5 worm cellular contexts compared by ENCODE assay signal in the genomic region with DNA sequence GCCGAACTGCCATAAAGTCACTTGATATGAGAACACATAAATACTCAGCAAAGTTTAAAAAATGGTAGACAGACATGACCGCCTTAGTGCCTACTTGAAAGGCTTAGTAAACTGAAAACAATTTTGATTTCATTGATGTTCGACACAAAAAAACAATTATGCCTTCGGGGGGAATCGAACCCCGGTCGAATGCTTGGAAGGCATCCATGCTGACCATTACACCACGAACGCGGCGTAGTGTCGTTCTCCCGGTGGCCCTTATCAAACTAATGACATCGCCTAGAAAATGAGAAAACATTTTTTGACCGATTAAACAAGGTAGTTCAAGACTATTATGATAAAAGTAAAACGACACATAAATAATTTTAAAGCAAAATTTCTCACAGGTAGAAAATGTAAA.
TF ChIP-seq lines count a peak whose summit lies in the region.

No protein-coding gene starts in this region.

TF ChIP-seq in whole organism, L1 larva, 84 proteins besides CTCF, POLR2A, EP300 and RAD21 (continues in another document):
- TF ChIP-seq C34B4.2 (tag; optimal IDR thresholded peaks at IDR 0.05; lab: Kevin White, UChicago) (no peak), zip-4 (GFP tag; optimal IDR thresholded peaks at IDR 0.05; lab: Kevin White, UChicago) (no peak), fkh-10 (GFP tag; optimal IDR thresholded peaks at IDR 0.05; lab: Kevin White, UChicago) (no peak), ceh-82 (tag; optimal IDR thresholded peaks at IDR 0.05; lab: Kevin White, UChicago) (peak in 1 of 3 experiments; percentile 4), nhr-237 (tag; optimal IDR thresholded peaks at IDR 0.05; lab: Kevin White, UChicago) (no peak), hlh-17 (GFP tag; optimal IDR thresholded peaks at IDR 0.05; lab: Kevin White, UChicago; ENCODE audit: borderline replicate concordance) (no peak), elt-2 (tag; optimal IDR thresholded peaks at IDR 0.05; lab: Kevin White, UChicago) (no peak), dpl-1 (GFP tag; optimal IDR thresholded peaks at IDR 0.05; lab: Kevin White, UChicago) (peak in 1 of 3 experiments; percentile 7), pax-3 (tag; optimal IDR thresholded peaks at IDR 0.05; lab: Kevin White, UChicago) (no peak), snpc-4 (tag; optimal IDR thresholded peaks at IDR 0.05; lab: Kevin White, UChicago) (peak; percentile 7), nhr-12 (tag; optimal IDR thresholded peaks at IDR 0.05; lab: Kevin White, UChicago) (no peak), lir-3 (tag; optimal IDR thresholded peaks at IDR 0.05; lab: Kevin White, UChicago; ENCODE audit: poor library complexity) (peak; percentile 27), ceh-8 (GFP tag; optimal IDR thresholded peaks at IDR 0.05; lab: Kevin White, UChicago) (no peak), efl-1 (optimal IDR thresholded peaks at IDR 0.05; lab: Kevin White, UChicago) (peak in 1 of 2 experiments; percentile 27), efl-1 (GFP tag; optimal IDR thresholded peaks at IDR 0.05 in 1 of 2; lab: Kevin White, UChicago) (peak in 1 of 2 experiments; percentile 12), hpl-2 (GFP tag; optimal IDR thresholded peaks at IDR 0.05; lab: Kevin White, UChicago) (no peak), F16B12.6 (tag; optimal IDR thresholded peaks at IDR 0.05; lab: Kevin White, UChicago) (no peak)

TF ChIP-seq in whole organism, L3 larva, 47 proteins besides CTCF, POLR2A, EP300 and RAD21:
- TF ChIP-seq hmg-11 (tag; optimal IDR thresholded peaks at IDR 0.05; lab: Kevin White, UChicago) (peak; percentile 39), nhr-43 (tag; optimal IDR thresholded peaks at IDR 0.05; lab: Kevin White, UChicago; ENCODE audit: poor library complexity, severe bottlenecking) (no peak), lin-39 (tag; optimal IDR thresholded peaks at IDR 0.05; lab: Kevin White, UChicago) (peak; percentile 0), snpc-4 (tag; optimal IDR thresholded peaks at IDR 0.05; lab: Kevin White, UChicago) (peak; percentile 46), pqm-1 (tag; optimal IDR thresholded peaks at IDR 0.05; lab: Kevin White, UChicago) (peak; percentile 36), pha-4 (tag; optimal IDR thresholded peaks at IDR 0.05; lab: Kevin White, UChicago) (peak; percentile 10)

TF ChIP-seq in whole organism, early embryonic, 17 proteins besides CTCF, POLR2A, EP300 and RAD21:
- TF ChIP-seq sea-1 (GFP tag; conservative IDR thresholded peaks at IDR 0.05; lab: Robert Waterston, UW), result 0 out of 2 replicates have a peak, but pooled peaks have one; percentile 17
- no peak for TF ChIP-seq tra-4 (tag; optimal IDR thresholded peaks at IDR 0.05; lab: Kevin White, UChicago)
- TF ChIP-seq ceh-36 (tag; optimal IDR thresholded peaks at IDR 0.05; lab: Kevin White, UChicago), result peak; percentile 57
- peak; percentile 8 for TF ChIP-seq B0310.2 (tag; optimal IDR thresholded peaks at IDR 0.05; lab: Kevin White, UChicago)
- peak; percentile 75 for TF ChIP-seq flt-1 (GFP tag; IDR thresholded peaks at IDR 0.05; lab: Robert Waterston, UW)
- TF ChIP-seq tbx-37 (GFP tag; conservative IDR thresholded peaks at IDR 0.05; lab: Robert Waterston, UW), result peak; percentile 56; the same call in 1 of the 2 replicates
- peak; percentile 54; the same call in 1 of the 2 replicates for TF ChIP-seq tbx-11 (GFP tag; IDR thresholded peaks at IDR 0.05; lab: Robert Waterston, UW)
- TF ChIP-seq scrt-1 (GFP tag; IDR thresholded peaks at IDR 0.05; lab: Robert Waterston, UW), result peak; percentile 69; the same call in 1 of the 2 replicates
- TF ChIP-seq hnd-1 (tag; optimal IDR thresholded peaks at IDR 0.05; lab: Kevin White, UChicago), result peak; percentile 30
- TF ChIP-seq pes-1 (GFP tag; IDR thresholded peaks at IDR 0.05; lab: Robert Waterston, UW), result peak; percentile 77
- TF ChIP-seq ama-1 (optimal IDR thresholded peaks at IDR 0.05; lab: Kevin White, UChicago), result no peak
- TF ChIP-seq hmbx-1 (tag; optimal IDR thresholded peaks at IDR 0.05; lab: Kevin White, UChicago), result no peak
- TF ChIP-seq F13C5.2 (tag; optimal IDR thresholded peaks at IDR 0.05; lab: Kevin White, UChicago), result peak; percentile 25
- peak; percentile 6 for TF ChIP-seq aly-1 (tag; optimal IDR thresholded peaks at IDR 0.05; lab: Kevin White, UChicago)
- no peak for TF ChIP-seq hmg-4 (GFP tag; optimal IDR thresholded peaks at IDR 0.05; lab: Kevin White, UChicago)
- no peak for TF ChIP-seq ets-7 (tag; optimal IDR thresholded peaks at IDR 0.05; lab: Kevin White, UChicago)
- peak; percentile 48 for TF ChIP-seq ceh-13 (GFP tag; optimal IDR thresholded peaks at IDR 0.05; lab: Kevin White, UChicago)

TF ChIP-seq in whole organism, midembryonic, 9 proteins besides CTCF, POLR2A, EP300 and RAD21:
- TF ChIP-seq ztf-29 (GFP tag; IDR thresholded peaks at IDR 0.05; lab: Robert Waterston, UW) (peak; percentile 59; the same call in 1 of the 2 replicates), T22C8.4 (GFP tag; IDR thresholded peaks at IDR 0.05; lab: Robert Waterston, UW) (no peak), flt-1 (GFP tag; IDR thresholded peaks at IDR 0.05; lab: Robert Waterston, UW) (peak; percentile 79), klf-2 (GFP tag; conservative IDR thresholded peaks at IDR 0.05; lab: Robert Waterston, UW) (0 out of 2 replicates have a peak, but pooled peaks have one; percentile 37), tab-1 (GFP tag; IDR thresholded peaks at IDR 0.05; lab: Robert Waterston, UW) (peak; percentile 82), cog-1 (tag; optimal IDR thresholded peaks at IDR 0.05; lab: Kevin White, UChicago) (no peak), med-1 (GFP tag; optimal IDR thresholded peaks at IDR 0.05; lab: Kevin White, UChicago; ENCODE audit: insufficient read depth) (no peak), ref-1 (GFP tag; conservative IDR thresholded peaks at IDR 0.05; lab: Robert Waterston, UW) (peak; percentile 55; the same call in 1 of the 2 replicates), ztf-23 (GFP tag; IDR thresholded peaks at IDR 0.05; lab: Robert Waterston, UW) (peak; percentile 74)
TF ChIP-seq in whole organism, midembryonic: peak in this region for 6.

TF ChIP-seq in whole organism, young adult, 124 proteins besides CTCF, POLR2A, EP300 and RAD21:
- TF ChIP-seq lir-1 (GFP tag; conservative IDR thresholded peaks at IDR 0.05; lab: Robert Waterston, UW) (no peak), aptf-2 (GFP tag; conservative IDR thresholded peaks at IDR 0.05; lab: Robert Waterston, UW) (no peak; the same call in 1 of the 2 replicates), tbp1 (GFP tag; optimal IDR thresholded peaks at IDR 0.05; lab: Kevin White, UChicago) (peak; percentile 95), madf-10 (tag; optimal IDR thresholded peaks at IDR 0.05; lab: Kevin White, UChicago) (peak; percentile 31), ZK185.1 (tag; optimal IDR thresholded peaks at IDR 0.05; lab: Kevin White, UChicago; ENCODE audit: poor library complexity, severe bottlenecking) (peak; percentile 81), attf-6 (GFP tag; IDR thresholded peaks at IDR 0.05; lab: Robert Waterston, UW) (peak; percentile 97), tlf-1 (GFP tag; optimal IDR thresholded peaks at IDR 0.05; lab: Kevin White, UChicago) (peak; percentile 17), ztf-25 (GFP tag; IDR thresholded peaks at IDR 0.05; lab: Robert Waterston, UW) (peak; percentile 58; the same call in 1 of the 2 replicates), die-1 (tag; optimal IDR thresholded peaks at IDR 0.05; lab: Kevin White, UChicago) (peak; percentile 76), rpc-1 (optimal IDR thresholded peaks at IDR 0.05; lab: Kevin White, UChicago) (peak; percentile 69), rpc-1 (tag; optimal IDR thresholded peaks at IDR 0.05; lab: Kevin White, UChicago) (peak; percentile 83), madf-6 (GFP tag; IDR thresholded peaks at IDR 0.05; lab: Robert Waterston, UW) (no peak), ceh-79 (tag; optimal IDR thresholded peaks at IDR 0.05; lab: Kevin White, UChicago) (no peak), ztf-28 (GFP tag; IDR thresholded peaks at IDR 0.05; lab: Robert Waterston, UW) (0 out of 2 replicates have a peak, but pooled peaks have one; percentile 54), F39B2.1 (GFP tag; IDR thresholded peaks at IDR 0.05; lab: Robert Waterston, UW) (no peak), F49E8.2 (tag; optimal IDR thresholded peaks at IDR 0.05; lab: Kevin White, UChicago; ENCODE audit: insufficient read depth) (peak; percentile 2), hmg-1.2 (GFP tag; IDR thresholded peaks at IDR 0.05; lab: Robert Waterston, UW) (peak; percentile 53), ama-1 (optimal IDR thresholded peaks at IDR 0.05; lab: Kevin White, UChicago) (no peak), ama-1 (GFP tag; optimal IDR thresholded peaks at IDR 0.05; lab: Kevin White, UChicago) (peak in 1 of 2 experiments; percentile 70), mxl-1 (tag; optimal IDR thresholded peaks at IDR 0.05; lab: Kevin White, UChicago) (peak; percentile 12), lsy-27 (tag; optimal IDR thresholded peaks at IDR 0.05; lab: Kevin White, UChicago; ENCODE audit: borderline replicate concordance, insufficient read depth) (peak; percentile 40), B0261.1 (tag; optimal IDR thresholded peaks at IDR 0.05; lab: Kevin White, UChicago) (peak; percentile 77), F23B12.7 (tag; optimal IDR thresholded peaks at IDR 0.05; lab: Kevin White, UChicago; ENCODE audit: insufficient read depth) (peak; percentile 66), lin-26 (GFP tag; IDR thresholded peaks at IDR 0.05; lab: Robert Waterston, UW) (peak; percentile 79; the same call in 1 of the 2 replicates), rcor-1 (GFP tag; IDR thresholded peaks at IDR 0.05; lab: Robert Waterston, UW) (0 out of 2 replicates have a peak, but pooled peaks have one; percentile 48), T07F8.4 (tag; optimal IDR thresholded peaks at IDR 0.05; lab: Kevin White, UChicago) (peak; percentile 33), C06A6.2 (GFP tag; conservative IDR thresholded peaks at IDR 0.05; lab: Robert Waterston, UW) (no peak), lsl-1 (GFP tag; optimal IDR thresholded peaks at IDR 0.05; lab: Kevin White, UChicago) (peak; percentile 28), Y53F4B.3 (GFP tag; IDR thresholded peaks at IDR 0.05; lab: Robert Waterston, UW) (no peak), snpc-1.3 (tag; optimal IDR thresholded peaks at IDR 0.05; lab: Kevin White, UChicago; ENCODE audit: insufficient read depth) (peak; percentile 72), pbrm-1 (GFP tag; IDR thresholded peaks at IDR 0.05; lab: Robert Waterston, UW) (peak; percentile 53; the same call in 1 of the 2 replicates), D2030.7 (GFP tag; IDR thresholded peaks at IDR 0.05; lab: Robert Waterston, UW) (peak; percentile 46; the same call in 1 of the 2 replicates), ztf-18 (tag; optimal IDR thresholded peaks at IDR 0.05; lab: Kevin White, UChicago) (peak; percentile 42), snpc-4 (GFP tag; optimal IDR thresholded peaks at IDR 0.05; lab: Kevin White, UChicago) (peak; percentile 88), snpc-4 (tag; optimal IDR thresholded peaks at IDR 0.05; lab: Kevin White, UChicago) (peak in 3 of 4 experiments; percentile 94 to 97 (median 96)), pha-4 (tag; optimal IDR thresholded peaks at IDR 0.05; lab: Kevin White, UChicago) (no peak), snpc-3.4 (tag; optimal IDR thresholded peaks at IDR 0.05; lab: Kevin White, UChicago) (peak; percentile 50)
